Fruit fly (Drosophila melanogaster) whole organism, wandering third instar larva: ENCODE results near the gene CLIP-190.

Experiments used
- Myc ChIP-seq: fragments of >200 bp; optimal IDR thresholded peaks from 2 replicates; lab custom pipeline; 2017
- ey ChIP-seq: fragments of 200-800 bp; sonication (Bioruptor generic); optimal IDR thresholded peaks from 2 replicates; lab custom pipeline; 2016; ENCODE audit warnings: missing biosample characterization, missing genetic modification characterization
- psq ChIP-seq: fragments of 200-800 bp; sonication (Bioruptor generic); optimal IDR thresholded peaks from 3 replicates; lab custom pipeline; 2017; ENCODE audit warnings: missing biosample characterization, mild to moderate bottlenecking, missing genetic modification characterization, moderate library complexity

DNA sequence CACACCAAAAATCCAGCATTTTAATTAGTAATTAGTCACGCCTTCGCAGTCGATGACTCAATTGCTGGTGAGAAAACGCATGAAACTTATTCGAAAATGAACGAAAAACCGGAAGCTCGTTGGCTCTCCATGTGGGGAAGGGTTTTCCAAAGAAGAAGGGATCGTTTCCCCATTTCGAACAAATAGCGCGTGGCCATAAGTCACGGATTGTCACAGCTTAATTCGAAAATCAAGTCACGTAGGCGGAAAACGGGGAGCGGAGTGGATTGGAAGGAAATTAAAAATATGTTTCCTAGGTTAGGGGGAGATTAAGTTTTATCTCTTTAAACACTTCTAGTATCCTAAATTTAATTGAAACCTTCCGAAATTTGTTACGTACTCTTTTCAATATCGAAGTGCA is 2.9 kb upstream of the CLIP-190 start:
- TF ChIP-seq ey (GFP tag; lab: Kevin White, UChicago) (no peak), psq (GFP tag; lab: Kevin White, UChicago) (no peak), Myc (no peak)
